Worm (Caenorhabditis elegans): ENCODE results near the gene ipla-3.

ipla-3 gene

DNA sequence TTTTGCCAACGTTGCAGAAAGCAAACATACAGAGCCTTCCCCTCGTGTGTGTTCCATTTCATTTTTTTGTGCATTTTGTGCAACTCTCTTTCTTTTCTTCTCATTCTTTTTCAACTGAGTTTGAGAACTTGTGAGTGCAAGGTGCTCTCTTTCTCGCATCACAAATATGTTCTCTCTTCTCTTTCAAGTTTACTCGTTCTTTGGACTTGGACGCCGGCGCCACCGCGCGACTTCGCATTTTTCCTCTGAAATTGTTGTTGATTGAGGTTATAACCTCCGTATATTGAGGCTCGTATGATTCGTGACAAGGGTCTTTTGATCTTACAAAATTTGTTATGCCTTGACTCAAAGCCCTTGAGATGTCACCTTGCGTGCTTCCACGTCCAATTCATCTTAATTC is 47.7 kb upstream of the ipla-3 start (continued):
- TF ChIP-seq somi-1 (GFP tag; optimal IDR thresholded peaks at IDR 0.05) (no peak), F33H1.4 (GFP tag; IDR thresholded peaks at IDR 0.05) (no peak), nhr-120 (GFP tag; IDR thresholded peaks at IDR 0.05) (no peak), lir-1 (GFP tag; conservative IDR thresholded peaks at IDR 0.05) (no peak), chd-7 (tag; optimal IDR thresholded peaks at IDR 0.05) (no peak), unc-130 (GFP tag; optimal IDR thresholded peaks at IDR 0.05) (no peak), let-607 (tag; optimal IDR thresholded peaks at IDR 0.05) (no peak), ZK185.1 (tag; optimal IDR thresholded peaks at IDR 0.05; ENCODE audit: poor library complexity, severe bottlenecking) (no peak), lin-35 (GFP tag; optimal IDR thresholded peaks at IDR 0.05) (no peak), F23B12.7 (tag; optimal IDR thresholded peaks at IDR 0.05; ENCODE audit: insufficient read depth) (peak; percentile 71), dox-1 (GFP tag; IDR thresholded peaks at IDR 0.05) (peak; percentile 27; the same call in 1 of the 2 replicates), hlh-12 (tag; optimal IDR thresholded peaks at IDR 0.05) (no peak), fkh-3 (tag; optimal IDR thresholded peaks at IDR 0.05) (no peak), repo-1 (tag; optimal IDR thresholded peaks at IDR 0.05) (no peak), unc-62 (GFP tag; optimal IDR thresholded peaks at IDR 0.05) (no peak), efl-1 (GFP tag; optimal IDR thresholded peaks at IDR 0.05) (no peak), lin-54 (GFP tag; optimal IDR thresholded peaks at IDR 0.05) (peak; percentile 35), mel-28 (tag; optimal IDR thresholded peaks at IDR 0.05; ENCODE audit: borderline replicate concordance) (no peak), madf-3 (GFP tag; IDR thresholded peaks at IDR 0.05) (peak; percentile 69; the same call in 1 of the 2 replicates), F55B11.4 (tag; optimal IDR thresholded peaks at IDR 0.05; ENCODE audit: borderline replicate concordance, insufficient read depth) (no peak), hmg-1.2 (GFP tag; IDR thresholded peaks at IDR 0.05) (peak; percentile 55), F52B5.7 (tag; optimal IDR thresholded peaks at IDR 0.05) (no peak), F10E7.11 (tag; optimal IDR thresholded peaks at IDR 0.05) (no peak), snpc-3.4 (tag; optimal IDR thresholded peaks at IDR 0.05) (no peak), sdz-38 (tag; optimal IDR thresholded peaks at IDR 0.05) (no peak), ceh-27 (GFP tag; optimal IDR thresholded peaks at IDR 0.05) (peak; percentile 81), akir-1 (GFP tag; optimal IDR thresholded peaks at IDR 0.05) (no peak), dpl-1 (GFP tag; optimal IDR thresholded peaks at IDR 0.05) (no peak), rpc-1 (optimal IDR thresholded peaks at IDR 0.05) (no peak), rpc-1 (tag; optimal IDR thresholded peaks at IDR 0.05) (no peak), sea-2 (GFP tag; IDR thresholded peaks at IDR 0.05) (no peak), hsf-1 (GFP tag; IDR thresholded peaks at IDR 0.05) (no peak), ztf-25 (GFP tag; IDR thresholded peaks at IDR 0.05) (no peak), cebp-2 (GFP tag; IDR thresholded peaks at IDR 0.05) (no peak), F37B4.10 (GFP tag; IDR thresholded peaks at IDR 0.05) (no peak), tlf-1 (GFP tag; optimal IDR thresholded peaks at IDR 0.05) (no peak), zfh-2 (GFP tag; conservative IDR thresholded peaks at IDR 0.05) (no peak), D2030.7 (GFP tag; IDR thresholded peaks at IDR 0.05) (no peak), atf-7 (tag; optimal IDR thresholded peaks at IDR 0.05) (no peak), attf-5 (GFP tag; optimal IDR thresholded peaks at IDR 0.05) (peak; percentile 10), Y53F4B.3 (GFP tag; IDR thresholded peaks at IDR 0.05) (no peak), F57A8.1 (GFP tag; optimal IDR thresholded peaks at IDR 0.05) (no peak), snpc-1.3 (tag; optimal IDR thresholded peaks at IDR 0.05; ENCODE audit: insufficient read depth) (no peak), K11D2.4 (GFP tag; IDR thresholded peaks at IDR 0.05) (peak; percentile 61; the same call in 1 of the 2 replicates), ceh-100 (GFP tag; IDR thresholded peaks at IDR 0.05) (no peak), C17E4.6 (GFP tag; IDR thresholded peaks at IDR 0.05) (no peak), F39B2.1 (GFP tag; IDR thresholded peaks at IDR 0.05) (no peak), lsl-1 (GFP tag; optimal IDR thresholded peaks at IDR 0.05) (no peak), madf-6 (GFP tag; IDR thresholded peaks at IDR 0.05) (peak; percentile 31; the same call in 1 of the 2 replicates)
